Worm (Caenorhabditis elegans): Measurements from ENCODE around the gene try-4.

try-4 gene

ce11 chrV:20851847-20852386, 9.0 kb downstream of the try-4 start, which contains the start of gene ndua-1:
ndua-1 (minus strand) TSS chrV:20851897.
- TF ChIP-seq unc-62 (GFP tag; optimal IDR thresholded peaks at IDR 0.05): no peak

ce11 chrV:20850580-20850979, 10.4 kb downstream of the try-4 start, which contains the start of gene clec-264:
clec-264 (minus strand) TSS chrV:20850701.
- no peak for TF ChIP-seq unc-62 (GFP tag; optimal IDR thresholded peaks at IDR 0.05)

ce11 chrV:20847743-20848229, 13.2 kb downstream of the try-4 start:
- no peak for TF ChIP-seq unc-62 (GFP tag; optimal IDR thresholded peaks at IDR 0.05)

ce11 chrV:20845524-20846208, 15.3 kb downstream of the try-4 start, which contains the start of the genes F31D4.2 and fkb-6:
F31D4.2 (minus strand) TSS chrV:20845546.
fkb-6 (plus strand) TSS chrV:20846158.
- TF ChIP-seq unc-62 (GFP tag; optimal IDR thresholded peaks at IDR 0.05): no peak

- no peak for TF ChIP-seq unc-62 (GFP tag; optimal IDR thresholded peaks at IDR 0.05)
These were observed 19.5 kb downstream of the try-4 start for ce11 chrV:20841484-20841883.

ce11 chrV:20838565-20838964, 22.4 kb downstream of the try-4 start, which contains the start of gene exos-7:
exos-7 (plus strand) TSS chrV:20838865.
- no peak for TF ChIP-seq unc-62 (GFP tag; optimal IDR thresholded peaks at IDR 0.05)

ce11 chrV:20837765-20838164, 23.2 kb downstream of the try-4 start, which contains the start of gene mrps-12:
mrps-12 (plus strand) TSS chrV:20838080.
- TF ChIP-seq unc-62 (GFP tag; optimal IDR thresholded peaks at IDR 0.05): no peak

- TF ChIP-seq unc-62 (GFP tag; optimal IDR thresholded peaks at IDR 0.05): no peak
These were observed 28.4 kb downstream of the try-4 start for ce11 chrV:20832554-20832963.

- no peak for TF ChIP-seq unc-62 (GFP tag; optimal IDR thresholded peaks at IDR 0.05)
These were observed 29.1 kb downstream of the try-4 start for ce11 chrV:20831867-20832266.

ce11 chrV:20830409-20830808, 30.5 kb downstream of the try-4 start:
- no peak for TF ChIP-seq unc-62 (GFP tag; optimal IDR thresholded peaks at IDR 0.05)

ce11 chrV:20829511-20829910, 31.4 kb downstream of the try-4 start, which contains the start of gene num-1:
num-1 (plus strand) TSS chrV:20829811.
- TF ChIP-seq unc-62 (GFP tag; optimal IDR thresholded peaks at IDR 0.05): no peak

ce11 chrV:20828820-20829219, 32.1 kb downstream of the try-4 start, which contains the start of gene sbt-1:
sbt-1 (minus strand) TSS chrV:20828881.
- TF ChIP-seq unc-62 (GFP tag; optimal IDR thresholded peaks at IDR 0.05): no peak

ce11 chrV:20826618-20827017, 34.3 kb downstream of the try-4 start:
- no peak for TF ChIP-seq unc-62 (GFP tag; optimal IDR thresholded peaks at IDR 0.05)

- no peak for TF ChIP-seq unc-62 (GFP tag; optimal IDR thresholded peaks at IDR 0.05)
These were observed 35.9 kb downstream of the try-4 start, which contains the start of the genes gcy-22 and grl-14 for ce11 chrV:20824962-20825609. gcy-22 (minus strand) TSS chrV:20825062. grl-14 (plus strand) TSS chrV:20825559.

ce11 chrV:20820033-20820432, 40.9 kb downstream of the try-4 start, which contains the start of gene T03D8.6:
T03D8.6 (minus strand) TSS chrV:20820330.
- TF ChIP-seq unc-62 (GFP tag; optimal IDR thresholded peaks at IDR 0.05): no peak

- no peak for TF ChIP-seq unc-62 (GFP tag; optimal IDR thresholded peaks at IDR 0.05)
These were observed 45.1 kb downstream of the try-4 start, which contains the start of gene sshk-1 for ce11 chrV:20815842-20816241. sshk-1 (plus strand) TSS chrV:20816142.

All from whole organism, dauer.